Worm (Caenorhabditis elegans): ENCODE measurements around the gene C18A11.2.
A peak's percentile ranks its signal among the peaks of the same experiment; 100 is the strongest.

C18A11.2 gene

DNA sequence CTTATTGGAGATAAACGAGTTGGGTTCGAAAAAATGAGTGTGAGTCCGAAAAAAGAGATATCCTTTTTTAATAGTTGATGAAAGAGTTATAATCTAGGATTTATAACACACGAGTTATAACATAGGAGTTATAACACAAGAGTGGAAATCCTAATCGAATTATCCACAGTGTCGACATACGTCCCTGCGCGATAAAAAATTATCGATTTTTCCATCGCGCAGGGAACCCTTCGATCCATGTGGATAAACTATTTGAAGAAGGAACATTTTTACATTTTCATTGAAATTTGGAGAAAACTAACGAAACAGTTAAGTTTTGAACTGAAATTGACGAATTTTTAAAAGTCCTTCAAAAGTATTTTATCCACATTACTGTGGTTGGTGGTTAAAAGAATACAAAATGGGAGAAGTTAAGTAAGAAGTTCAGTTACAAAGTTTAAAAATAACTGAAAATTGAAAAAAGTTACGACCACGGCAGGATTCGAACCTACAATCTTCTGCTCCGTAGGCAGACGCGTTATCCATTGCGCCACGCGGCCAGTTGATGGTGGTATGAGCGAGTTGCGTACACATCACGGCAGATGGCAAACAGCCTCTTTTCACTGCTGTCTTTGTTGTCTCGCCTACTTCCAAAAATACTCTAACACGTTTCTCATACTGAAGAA is 31.0 kb upstream of the C18A11.2 start (continued):
- TF ChIP-seq hlh-30 (tag; optimal IDR thresholded peaks at IDR 0.05; ENCODE audit: insufficient read depth) (peak; percentile 96), duxl-1 (tag; optimal IDR thresholded peaks at IDR 0.05; ENCODE audit: poor library complexity) (peak; percentile 98), arid-1 (GFP tag; conservative IDR thresholded peaks at IDR 0.05) (peak; percentile 87), snpc-4 (tag; optimal IDR thresholded peaks at IDR 0.05) (no peak), set-16 (GFP tag; IDR thresholded peaks at IDR 0.05) (peak; percentile 24; the same call in 1 of the 2 replicates), mxl-2 (GFP tag; conservative IDR thresholded peaks at IDR 0.05) (peak; percentile 90), nhr-11 (tag; optimal IDR thresholded peaks at IDR 0.05) (peak; percentile 97), ZK546.5 (tag; optimal IDR thresholded peaks at IDR 0.05) (peak; percentile 49 to 77), Y5F2A.4 (GFP tag; optimal IDR thresholded peaks at IDR 0.05) (peak; percentile 91), nhr-6 (tag; optimal IDR thresholded peaks at IDR 0.05) (peak; percentile 98), nhr-76 (tag; optimal IDR thresholded peaks at IDR 0.05) (peak; percentile 79), ceh-82 (tag; optimal IDR thresholded peaks at IDR 0.05) (peak; percentile 98), daf-16 (GFP tag; optimal IDR thresholded peaks at IDR 0.05) (peak; percentile 96 to 98), daf-16 (tag; optimal IDR thresholded peaks at IDR 0.05) (peak; percentile 60), nhr-28 (tag; optimal IDR thresholded peaks at IDR 0.05) (peak; percentile 88), zip-2 (tag; optimal IDR thresholded peaks at IDR 0.05) (peak; percentile 97), ceh-28 (tag; optimal IDR thresholded peaks at IDR 0.05) (peak; percentile 100), ZK337.2 (GFP tag; IDR thresholded peaks at IDR 0.05) (peak; percentile 93), Y105C5A.15 (GFP tag; IDR thresholded peaks at IDR 0.05) (peak; percentile 59; the same call in 1 of the 2 replicates), nhr-111 (GFP tag; optimal IDR thresholded peaks at IDR 0.05) (peak; percentile 43), aha-1 (tag) (peak; percentile 100), saeg-2 (GFP tag; IDR thresholded peaks at IDR 0.05) (peak; percentile 89), dmd-9 (GFP tag; IDR thresholded peaks at IDR 0.05) (peak; percentile 81), nhr-25 (tag; optimal IDR thresholded peaks at IDR 0.05; ENCODE audit: borderline replicate concordance, insufficient read depth) (peak; percentile 88), hif-1 (tag; optimal IDR thresholded peaks at IDR 0.05) (peak; percentile 73 to 92), Y48G9A.11 (GFP tag; IDR thresholded peaks at IDR 0.05) (peak; percentile 73), ces-1 (GFP tag; optimal IDR thresholded peaks at IDR 0.05) (peak; percentile 95), hmg-1.1 (GFP tag; IDR thresholded peaks at IDR 0.05) (peak; percentile 99), dve-1 (tag; optimal IDR thresholded peaks at IDR 0.05; ENCODE audit: insufficient read depth) (peak; percentile 100)

DNA sequence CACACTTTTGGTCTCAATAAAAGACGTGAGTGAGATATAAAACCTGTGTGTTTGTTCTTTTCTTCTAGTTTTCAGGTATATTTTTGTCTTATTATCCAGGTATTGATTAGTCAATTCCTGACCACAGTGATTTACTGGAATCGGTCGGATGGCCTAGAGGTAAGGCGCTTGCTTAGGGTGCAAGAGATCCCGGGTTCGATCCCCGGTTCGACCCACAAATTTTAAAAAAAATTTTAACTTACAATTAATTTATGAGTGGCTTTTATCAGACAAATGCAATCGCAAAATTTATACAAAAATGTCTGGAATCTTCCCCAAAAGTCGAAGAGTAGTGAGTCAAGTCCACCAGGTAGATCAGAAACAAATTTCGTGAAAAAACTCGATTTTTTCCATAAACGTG is 30.0 kb upstream of the C18A11.2 start:
- TF ChIP-seq Y105C5A.15 (GFP tag; IDR thresholded peaks at IDR 0.05), result no peak
- TF ChIP-seq snpc-1.2 (GFP tag; IDR thresholded peaks at IDR 0.05), result peak; percentile 85
- peak; percentile 46; the same call in 1 of the 2 replicates for TF ChIP-seq pha-4 (GFP tag; IDR thresholded peaks at IDR 0.05)
- no peak for TF ChIP-seq pha-4 (tag; optimal IDR thresholded peaks at IDR 0.05)
- TF ChIP-seq mxl-2 (GFP tag; conservative IDR thresholded peaks at IDR 0.05), result no peak
- 0 out of 2 replicates have a peak, but pooled peaks have one; percentile 55 for TF ChIP-seq arid-1 (GFP tag; conservative IDR thresholded peaks at IDR 0.05)
- no peak for TF ChIP-seq T26A8.4 (GFP tag; IDR thresholded peaks at IDR 0.05)
- TF ChIP-seq duxl-1 (tag; optimal IDR thresholded peaks at IDR 0.05; ENCODE audit: poor library complexity), result no peak
- no peak for TF ChIP-seq zip-2 (tag; optimal IDR thresholded peaks at IDR 0.05)
- no peak for TF ChIP-seq dmd-9 (GFP tag; IDR thresholded peaks at IDR 0.05)
- TF ChIP-seq daf-12 (tag; optimal IDR thresholded peaks at IDR 0.05), result no peak

DNA sequence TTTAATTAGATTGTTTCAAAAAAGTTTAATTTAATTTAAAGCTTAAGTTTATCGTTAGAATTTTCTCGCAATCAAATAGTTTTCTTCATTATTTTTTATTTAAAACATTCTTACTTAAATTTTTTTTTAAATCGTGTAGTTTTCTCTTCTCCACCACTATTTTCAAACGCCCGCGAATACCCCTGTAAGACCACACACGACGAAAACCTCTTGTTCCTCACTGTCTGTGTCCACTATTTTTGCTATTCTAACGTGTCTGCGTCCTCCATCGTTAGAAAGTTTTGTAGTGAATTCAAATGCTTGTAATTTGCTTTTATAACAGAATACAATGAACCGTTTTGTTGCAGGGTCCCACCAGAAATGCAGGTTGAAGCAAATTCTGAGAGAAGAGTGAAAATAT is 26.4 kb upstream of the C18A11.2 start, which contains the start of gene xol-1:
Gene xol-1, plus strand, starts transcription at position 347 of the 400 bp plus-strand sequence.
- TF ChIP-seq tra-1 (GFP tag; IDR thresholded peaks at IDR 0.05) (peak; percentile 77), egl-27 (tag; optimal IDR thresholded peaks at IDR 0.05) (no peak), snpc-1.2 (GFP tag; IDR thresholded peaks at IDR 0.05) (no peak), nhr-102 (tag; optimal IDR thresholded peaks at IDR 0.05) (no peak)
